Worm (Caenorhabditis elegans) whole organism, L1 larva: ENCODE measurements around the gene Y17D7C.1.

Source experiments
- C04F5.9 ChIP-seq: sonication (generic microtip); optimal IDR thresholded peaks from 2 replicates; lab custom pipeline; 2016; ENCODE audit warnings: missing genetic modification characterization, missing compliant biosample characterization
- C16A3.4 ChIP-seq: fragments of 150-350 bp; optimal IDR thresholded peaks from 2 replicates; lab custom pipeline; 2014; ENCODE audit warnings: missing biosample characterization, missing genetic modification characterization
- C34B4.2 ChIP-seq: sonication (generic microtip); optimal IDR thresholded peaks from 2 replicates; lab custom pipeline; 2017; ENCODE audit warnings: mild to moderate bottlenecking, missing genetic modification characterization, missing compliant biosample characterization
- aly-2 ChIP-seq: fragments of 150-350 bp; optimal IDR thresholded peaks from 2 replicates; lab custom pipeline; 2014; ENCODE audit warnings: missing biosample characterization, missing genetic modification characterization
- ceh-63 ChIP-seq: fragments of 200-800 bp; sonication (Bioruptor generic); optimal IDR thresholded peaks from 2 replicates; lab custom pipeline; 2018; ENCODE audit warnings: mild to moderate bottlenecking, missing genetic modification characterization, missing compliant biosample characterization
- ceh-8 ChIP-seq: fragments of 200-800 bp; sonication (Bioruptor generic); optimal IDR thresholded peaks from 2 replicates; lab custom pipeline; 2018; ENCODE audit warnings: mild to moderate bottlenecking, missing genetic modification characterization, moderate library complexity, missing compliant biosample characterization
- ces-1 ChIP-seq: fragments of 150-350 bp; optimal IDR thresholded peaks from 2 replicates; lab custom pipeline; 2014; ENCODE audit warnings: missing biosample characterization, missing genetic modification reagents, missing genetic modification characterization
- dpl-1 ChIP-seq, 3 experiments: fragments of 150-350 bp in 2 of 3; sonication (generic microtip) in 1 of 3; optimal IDR thresholded peaks; 2 replicates each; lab custom pipeline; 2014 to 2017; ENCODE audit warnings: missing biosample characterization in 3 of 3, missing genetic modification characterization in 3 of 3, missing genetic modification reagents in 3 of 3
- efl-1 ChIP-seq, 4 experiments: fragments of 150-350 bp; optimal IDR thresholded peaks in 3 of 4; peaks in 1 of 4; 1 replicate in 1 of 4; 2 replicates in 3 of 4; lab custom pipeline; 2014; ENCODE audit warnings: missing biosample characterization in 2 of 4, missing genetic modification characterization in 2 of 4, missing genetic modification reagents in 2 of 4
- efl-3 ChIP-seq: fragments of 200-800 bp; sonication (Bioruptor generic); optimal IDR thresholded peaks from 2 replicates; lab custom pipeline; 2018; ENCODE audit warnings: mild to moderate bottlenecking, missing genetic modification characterization, missing compliant biosample characterization
- elt-3 ChIP-seq, 6 experiments: fragments of 150-350 bp in 1 of 6; sonication (generic microtip); optimal IDR thresholded peaks; 2 replicates each; lab custom pipeline; 2017 to 2018; ENCODE audit warnings: missing biosample characterization in 6 of 6, missing genetic modification characterization in 6 of 6, inconsistent platforms in 1 of 6
- ets-5 ChIP-seq: fragments of 200-800 bp; sonication (Bioruptor generic); IDR thresholded peaks from 2 replicates; pipeline ENCODE4 v1.3.6; 2022; ENCODE audit warnings: missing genetic modification characterization, missing compliant biosample characterization
- fkh-4 ChIP-seq: sonication (generic microtip); optimal IDR thresholded peaks from 2 replicates; lab custom pipeline; 2016; ENCODE audit warnings: missing compliant biosample characterization, missing genetic modification characterization, borderline replicate concordance
- fkh-8 ChIP-seq: sonication (generic microtip); optimal IDR thresholded peaks from 2 replicates; lab custom pipeline; 2016; ENCODE audit warnings: mild to moderate bottlenecking, missing genetic modification characterization, missing compliant biosample characterization
- grh-1 ChIP-seq: fragments of 200-800 bp; sonication (Bioruptor generic); IDR thresholded peaks from 2 replicates; pipeline ENCODE4 v1.3.6; 2022; ENCODE audit warnings: missing genetic modification reagents, missing genetic modification characterization, missing compliant biosample characterization
- hlh-4 ChIP-seq: sonication (generic microtip); optimal IDR thresholded peaks from 2 replicates; lab custom pipeline; 2016; ENCODE audit warnings: mild to moderate bottlenecking, missing genetic modification characterization, missing compliant biosample characterization
- hpl-2 ChIP-seq: fragments of 150-350 bp; optimal IDR thresholded peaks from 2 replicates; lab custom pipeline; 2014; ENCODE audit warnings: missing biosample characterization, missing genetic modification reagents, missing genetic modification characterization
- irx-1 ChIP-seq: sonication (generic microtip); optimal IDR thresholded peaks from 2 replicates; lab custom pipeline; 2016; ENCODE audit warnings: missing genetic modification characterization, missing compliant biosample characterization
- isw-1 ChIP-seq: fragments of 200-800 bp; sonication (Bioruptor generic); IDR thresholded peaks from 2 replicates; pipeline ENCODE4 v1.3.6; 2022; ENCODE audit warnings: missing genetic modification characterization, missing compliant biosample characterization
- lin-13 ChIP-seq: fragments of 150-350 bp; optimal IDR thresholded peaks from 2 replicates; lab custom pipeline; 2014; ENCODE audit warnings: missing biosample characterization, missing genetic modification reagents, missing genetic modification characterization
- lin-14 ChIP-seq: fragments of 200-800 bp; sonication (Bioruptor generic); optimal IDR thresholded peaks from 2 replicates; lab custom pipeline; 2018; ENCODE audit warnings: mild to moderate bottlenecking, missing genetic modification characterization, moderate library complexity, missing compliant biosample characterization
- lin-35 ChIP-seq, 2 experiments: fragments of 150-350 bp; optimal IDR thresholded peaks; 2 replicates each; lab custom pipeline; 2014; ENCODE audit warnings: missing biosample characterization in 2 of 2, missing genetic modification characterization in 2 of 2, missing genetic modification reagents in 2 of 2
- lsy-2 ChIP-seq, 2 experiments: fragments of 150-350 bp; optimal IDR thresholded peaks; 2 replicates each; lab custom pipeline; 2014; ENCODE audit warnings: missing biosample characterization in 2 of 2, missing genetic modification characterization in 2 of 2
- mef-2 ChIP-seq: fragments of 150-350 bp; optimal IDR thresholded peaks from 2 replicates; lab custom pipeline; 2014; ENCODE audit warnings: missing biosample characterization, missing genetic modification characterization
- mep-1 ChIP-seq: fragments of 150-350 bp; optimal IDR thresholded peaks from 2 replicates; lab custom pipeline; 2014; ENCODE audit warnings: missing biosample characterization, missing genetic modification characterization
- nhr-11 ChIP-seq: fragments of 150-350 bp; optimal IDR thresholded peaks from 2 replicates; lab custom pipeline; 2014; ENCODE audit warnings: missing biosample characterization, missing genetic modification characterization
- nhr-12 ChIP-seq: sonication (generic microtip); optimal IDR thresholded peaks from 2 replicates; lab custom pipeline; 2017; ENCODE audit warnings: missing biosample characterization, missing genetic modification characterization
- nhr-20 ChIP-seq: sonication (generic microtip); optimal IDR thresholded peaks from 2 replicates; lab custom pipeline; 2016; ENCODE audit warnings: mild to moderate bottlenecking, missing genetic modification characterization, missing compliant biosample characterization
- nhr-237 ChIP-seq: fragments of 150-350 bp; optimal IDR thresholded peaks from 2 replicates; lab custom pipeline; 2014; ENCODE audit warnings: missing biosample characterization, missing genetic modification characterization
- nhr-28 ChIP-seq: fragments of 150-350 bp; optimal IDR thresholded peaks from 2 replicates; lab custom pipeline; 2014; ENCODE audit warnings: missing biosample characterization, missing genetic modification characterization
- nhr-71 ChIP-seq: sonication (generic microtip); optimal IDR thresholded peaks from 2 replicates; lab custom pipeline; 2016; ENCODE audit warnings: mild to moderate bottlenecking, missing genetic modification characterization, moderate library complexity, missing compliant biosample characterization
- nhr-76 ChIP-seq: sonication (generic microtip); optimal IDR thresholded peaks from 2 replicates; lab custom pipeline; 2017; ENCODE audit warnings: missing biosample characterization, missing genetic modification characterization
- nhr-77 ChIP-seq: fragments of 150-350 bp; optimal IDR thresholded peaks from 2 replicates; lab custom pipeline; 2014; ENCODE audit warnings: missing biosample characterization, missing genetic modification characterization
- nhr-84 ChIP-seq: sonication (generic microtip); optimal IDR thresholded peaks from 2 replicates; lab custom pipeline; 2017; ENCODE audit warnings: missing biosample characterization, missing genetic modification characterization
- nhr-85 ChIP-seq: sonication (generic microtip); peaks from one replicate; lab custom pipeline; 2016; ENCODE audit warnings: missing genetic modification characterization, inconsistent platforms, missing compliant biosample characterization
- pqm-1 ChIP-seq: sonication (generic microtip); optimal IDR thresholded peaks from 3 replicates; lab custom pipeline; 2017; ENCODE audit warnings: missing biosample characterization, missing genetic modification characterization
- sox-4 ChIP-seq: sonication (generic microtip); optimal IDR thresholded peaks from 2 replicates; lab custom pipeline; 2016; ENCODE audit warnings: missing genetic modification characterization, missing compliant biosample characterization
- sptf-1 ChIP-seq: fragments of 150-350 bp; optimal IDR thresholded peaks from 2 replicates; lab custom pipeline; 2014; ENCODE audit warnings: missing biosample characterization, missing genetic modification characterization
- tbx-2 ChIP-seq: sonication (generic microtip); optimal IDR thresholded peaks from 2 replicates; lab custom pipeline; 2016; ENCODE audit warnings: missing genetic modification characterization, missing compliant biosample characterization
- tlp-1 ChIP-seq: fragments of 150-350 bp; optimal IDR thresholded peaks from 2 replicates; lab custom pipeline; 2014; ENCODE audit warnings: missing biosample characterization, missing genetic modification characterization
- unc-130 ChIP-seq: fragments of 150-350 bp; optimal IDR thresholded peaks from 2 replicates; lab custom pipeline; 2017; ENCODE audit warnings: missing biosample characterization, missing genetic modification characterization, inconsistent platforms
- unc-62 ChIP-seq: fragments of 150-350 bp; optimal IDR thresholded peaks from 2 replicates; lab custom pipeline; 2014; ENCODE audit warnings: missing biosample characterization, missing genetic modification reagents, missing genetic modification characterization
- unc-86 ChIP-seq: sonication (generic microtip); optimal IDR thresholded peaks from 2 replicates; lab custom pipeline; 2016; ENCODE audit warnings: missing genetic modification characterization, missing compliant biosample characterization
- unc-98 ChIP-seq: fragments of 200-800 bp; sonication (Bioruptor generic); IDR thresholded peaks from 2 replicates; pipeline ENCODE4 v1.3.6; 2022; ENCODE audit warnings: missing genetic modification characterization, missing compliant biosample characterization
- zag-1 ChIP-seq: fragments of 150-350 bp; optimal IDR thresholded peaks from 2 replicates; lab custom pipeline; 2014; ENCODE audit warnings: missing biosample characterization, missing genetic modification characterization
- ztf-11 ChIP-seq, 2 experiments: sonication (generic microtip); optimal IDR thresholded peaks; 2 replicates each; lab custom pipeline; 2016 to 2017; ENCODE audit warnings: missing genetic modification characterization in 2 of 2, missing biosample characterization in 1 of 2, missing compliant biosample characterization in 1 of 2
- ztf-4 ChIP-seq: fragments of 150-350 bp; optimal IDR thresholded peaks from 2 replicates; lab custom pipeline; 2014; ENCODE audit warnings: missing biosample characterization, missing genetic modification characterization

Y17D7C.1 gene

ce11 chrV:18721873-18722272 lies 15.5 kb downstream of the Y17D7C.1 start:
- TF ChIP-seq aly-2 (no peak), grh-1 (GFP tag; lab: Robert Waterston, UW) (0 out of 2 replicates have a peak, but pooled peaks have one; percentile 15)

ce11 chrV:18722510-18723299 lies 16.3 kb downstream of the Y17D7C.1 start:
- peak; percentile 22 for TF ChIP-seq ceh-63 (GFP tag; lab: Kevin White, UChicago)
- TF ChIP-seq fkh-8 (tag; lab: Kevin White, UChicago) = no peak
- TF ChIP-seq C34B4.2 (tag; lab: Kevin White, UChicago) = no peak
- TF ChIP-seq sox-4 (tag; lab: Kevin White, UChicago) = no peak
- TF ChIP-seq nhr-20 = no peak
- TF ChIP-seq ets-5 (GFP tag; lab: Robert Waterston, UW) = 0 out of 2 replicates have a peak, but pooled peaks have one; percentile 28
- no peak for TF ChIP-seq ces-1 (GFP tag; lab: Kevin White, UChicago)
- TF ChIP-seq hpl-2 (GFP tag; lab: Kevin White, UChicago) = no peak
- TF ChIP-seq efl-1 (optimal IDR thresholded peaks at IDR 0.05; lab: Kevin White, UChicago) = no peak
- peak in 1 of 2 experiments; percentile 64 for TF ChIP-seq efl-1 (GFP tag; optimal IDR thresholded peaks at IDR 0.05 in 1 of 2; lab: Kevin White, UChicago)
- TF ChIP-seq zag-1 (tag; lab: Kevin White, UChicago) = no peak
- no peak for TF ChIP-seq pqm-1
- TF ChIP-seq hlh-4 (tag; lab: Kevin White, UChicago) = no peak
- no peak for TF ChIP-seq nhr-76
- no peak for TF ChIP-seq fkh-4 (tag; lab: Kevin White, UChicago)
- TF ChIP-seq lsy-2 (tag; optimal IDR thresholded peaks at IDR 0.05; lab: Kevin White, UChicago) = no peak
- TF ChIP-seq nhr-71 (tag; lab: Kevin White, UChicago) = no peak
- peak; percentile 100 for TF ChIP-seq sptf-1 (tag; lab: Kevin White, UChicago)
- no peak for TF ChIP-seq ceh-8
- TF ChIP-seq unc-130 (tag; lab: Kevin White, UChicago) = no peak
- no peak for TF ChIP-seq efl-3
- TF ChIP-seq, all 84 proteins: peak for 4

ce11 chrV:18723604-18724003 lies 17.2 kb downstream of the Y17D7C.1 start:
- TF ChIP-seq nhr-84 (tag; lab: Kevin White, UChicago) (no peak), C16A3.4 (peak; percentile 47), dpl-1 (GFP tag; optimal IDR thresholded peaks at IDR 0.05; lab: Kevin White, UChicago) (peak; percentile 66 to 78 (median 73)), ztf-4 (tag; lab: Kevin White, UChicago) (no peak), ceh-63 (GFP tag; lab: Kevin White, UChicago) (peak; percentile 39), efl-3 (no peak), zag-1 (tag; lab: Kevin White, UChicago) (peak; percentile 5), lin-13 (GFP tag; lab: Kevin White, UChicago) (peak; percentile 57), unc-98 (no peak), nhr-77 (tag; lab: Kevin White, UChicago) (peak; percentile 64), elt-3 (tag; optimal IDR thresholded peaks at IDR 0.05; lab: Kevin White, UChicago) (peak in 1 of 6 experiments; percentile 38), unc-86 (tag; lab: Kevin White, UChicago) (peak; percentile 86), pqm-1 (no peak), tbx-2 (tag; lab: Kevin White, UChicago) (peak; percentile 93), unc-130 (tag; lab: Kevin White, UChicago) (no peak), lin-35 (GFP tag; optimal IDR thresholded peaks at IDR 0.05; lab: Kevin White, UChicago) (peak; percentile 70 to 89), mef-2 (tag; lab: Kevin White, UChicago) (no peak), nhr-85 (tag; lab: Kevin White, UChicago) (peak; percentile 94), sox-4 (tag; lab: Kevin White, UChicago) (peak; percentile 37), irx-1 (tag; lab: Kevin White, UChicago) (peak; percentile 76), ets-5 (GFP tag; lab: Robert Waterston, UW) (no peak), nhr-237 (tag; lab: Kevin White, UChicago) (peak; percentile 80), nhr-11 (tag; lab: Kevin White, UChicago) (peak; percentile 68), lsy-2 (tag; optimal IDR thresholded peaks at IDR 0.05; lab: Kevin White, UChicago) (peak; percentile 90 to 92), unc-62 (GFP tag; lab: Kevin White, UChicago) (no peak), nhr-12 (tag; lab: Kevin White, UChicago) (no peak), fkh-8 (tag; lab: Kevin White, UChicago) (no peak), ztf-11 (tag; optimal IDR thresholded peaks at IDR 0.05; lab: Kevin White, UChicago) (peak in 1 of 2 experiments; percentile 72), isw-1 (GFP tag; lab: Robert Waterston, UW) (peak; percentile 64), lin-14 (GFP tag; lab: Kevin White, UChicago) (no peak), nhr-20 (peak; percentile 78), fkh-4 (tag; lab: Kevin White, UChicago) (no peak), tlp-1 (tag; lab: Kevin White, UChicago) (no peak), nhr-28 (tag; lab: Kevin White, UChicago) (no peak), C04F5.9 (tag; lab: Kevin White, UChicago) (no peak), mep-1 (tag; lab: Kevin White, UChicago) (peak; percentile 96)
